Fruit fly (Drosophila melanogaster) whole organism, embryonic: ENCODE data around the gene Dmtn.

Experiments used
- ATbp ChIP-seq: fragments of 200-800 bp; sonication (Bioruptor generic); optimal IDR thresholded peaks from 2 replicates; lab custom pipeline; 2017; ENCODE audit warnings: missing biosample characterization, mild to moderate bottlenecking, missing genetic modification characterization, missing genetic modification reagents
- B-H1 ChIP-seq: fragments of 200-800 bp; sonication (Bioruptor generic); IDR thresholded peaks from 3 replicates; pipeline ENCODE4 v1.3.6; 2022; ENCODE audit warnings: missing biosample characterization, missing genetic modification characterization
- CG1024 ChIP-seq: fragments of 200-800 bp; sonication (Bioruptor generic); IDR thresholded peaks from 2 replicates; pipeline ENCODE4 v1.3.6; 2022; ENCODE audit warnings: missing biosample characterization, missing genetic modification characterization
- CG11093 ChIP-seq: fragments of 200-800 bp; sonication (Bioruptor generic); IDR thresholded peaks from 3 replicates; pipeline ENCODE4 v1.3.6; 2022; ENCODE audit warnings: missing biosample characterization, missing genetic modification characterization
- CG12155 ChIP-seq: fragments of 200-800 bp; sonication (Bioruptor generic); optimal IDR thresholded peaks from 3 replicates; lab custom pipeline; 2016; ENCODE audit warnings: missing biosample characterization, missing genetic modification characterization
- CG13424 ChIP-seq: fragments of 200-800 bp; sonication (Bioruptor generic); optimal IDR thresholded peaks from 2 replicates; lab custom pipeline; 2019; ENCODE audit warnings: missing biosample characterization, mild to moderate bottlenecking, missing genetic modification characterization, moderate library complexity
- CG13624 ChIP-seq: fragments of 200-800 bp; sonication (Bioruptor generic); optimal IDR thresholded peaks from 2 replicates; lab custom pipeline; 2016; ENCODE audit warnings: missing biosample characterization, missing genetic modification characterization
- CG1529 ChIP-seq: fragments of 200-800 bp; sonication (Bioruptor generic); optimal IDR thresholded peaks from 3 replicates; lab custom pipeline; 2018; ENCODE audit warnings: missing biosample characterization, missing genetic modification characterization
- CG17612 ChIP-seq: fragments of 200-800 bp; sonication (Bioruptor generic); IDR thresholded peaks from 2 replicates; pipeline ENCODE4 v1.3.6; 2022; ENCODE audit warnings: missing biosample characterization, missing genetic modification characterization
- CG17829 ChIP-seq: fragments of 200-800 bp; optimal IDR thresholded peaks from 2 replicates; lab custom pipeline; 2019; ENCODE audit warnings: missing biosample characterization, mild to moderate bottlenecking, missing genetic modification characterization, moderate library complexity
- CG1792 ChIP-seq: fragments of 200-800 bp; sonication (Bioruptor generic); optimal IDR thresholded peaks from 2 replicates; lab custom pipeline; 2016; ENCODE audit warnings: missing biosample characterization, missing genetic modification characterization
- CG18764 ChIP-seq: fragments of 200-800 bp; sonication (Bioruptor generic); optimal IDR thresholded peaks from 3 replicates; lab custom pipeline; 2016; ENCODE audit warnings: missing biosample characterization, missing genetic modification characterization
- CG2712 ChIP-seq: fragments of 200-800 bp; optimal IDR thresholded peaks from 3 replicates; lab custom pipeline; 2019; ENCODE audit warnings: missing biosample characterization, mild to moderate bottlenecking, missing genetic modification characterization, moderate library complexity
- CG31365 ChIP-seq: fragments of 200-800 bp; sonication (Bioruptor generic); optimal IDR thresholded peaks from 2 replicates; lab custom pipeline; 2018; ENCODE audit warnings: missing biosample characterization, mild to moderate bottlenecking, missing genetic modification characterization
- CG31441 ChIP-seq: fragments of 200-800 bp; sonication (Bioruptor generic); IDR thresholded peaks from 2 replicates; pipeline ENCODE4 v1.3.6; 2022; ENCODE audit warnings: missing biosample characterization, missing genetic modification characterization
- CG3407 ChIP-seq: fragments of 200-800 bp; sonication (Bioruptor generic); optimal IDR thresholded peaks from 2 replicates; lab custom pipeline; 2018; ENCODE audit warnings: missing biosample characterization, mild to moderate bottlenecking, missing genetic modification characterization
- CG5180 ChIP-seq: fragments of 200-800 bp; sonication (Bioruptor generic); optimal IDR thresholded peaks from 3 replicates; lab custom pipeline; 2017; ENCODE audit warnings: missing biosample characterization, missing genetic modification characterization, mild to moderate bottlenecking, moderate library complexity, missing genetic modification reagents
- CG6272 ChIP-seq: fragments of 200-800 bp; sonication (Bioruptor generic); IDR thresholded peaks from 2 replicates; pipeline ENCODE4 v1.3.6; 2022; ENCODE audit warnings: missing biosample characterization, missing genetic modification characterization
- CG6683 ChIP-seq: fragments of 200-800 bp; sonication (Bioruptor generic); optimal IDR thresholded peaks from 2 replicates; lab custom pipeline; 2017; ENCODE audit warnings: missing biosample characterization, mild to moderate bottlenecking, missing genetic modification characterization, missing genetic modification reagents
- CG9215 ChIP-seq: fragments of 200-800 bp; sonication (Bioruptor generic); IDR thresholded peaks from 2 replicates; pipeline ENCODE4 v1.3.6; 2022; ENCODE audit warnings: missing biosample characterization, missing genetic modification characterization
- CG9876 ChIP-seq: fragments of 200-800 bp; sonication (Bioruptor generic); optimal IDR thresholded peaks from 2 replicates; lab custom pipeline; 2016; ENCODE audit warnings: missing biosample characterization, missing genetic modification characterization
- Camta ChIP-seq: fragments of 200-800 bp; sonication (Bioruptor generic); optimal IDR thresholded peaks from 2 replicates; lab custom pipeline; 2016; ENCODE audit warnings: missing biosample characterization, missing genetic modification characterization
- Chrac-16 ChIP-seq: fragments of 200-800 bp; sonication (Bioruptor generic); optimal IDR thresholded peaks from 3 replicates; lab custom pipeline; 2016; ENCODE audit warnings: missing biosample characterization, missing genetic modification characterization
- Dad ChIP-seq: fragments of 200-800 bp; sonication (Bioruptor generic); optimal IDR thresholded peaks from 3 replicates; lab custom pipeline; 2016; ENCODE audit warnings: missing biosample characterization, missing genetic modification characterization
- Dll ChIP-seq: fragments of 200-800 bp; sonication (Bioruptor generic); IDR thresholded peaks from 4 replicates; pipeline ENCODE4 v1.3.6; 2022; ENCODE audit warnings: missing biosample characterization, missing genetic modification characterization; ENCODE audit not compliant: partially characterized antibody
- Drgx ChIP-seq: fragments of 200-800 bp; sonication (Bioruptor generic); IDR thresholded peaks from 2 replicates; pipeline ENCODE4 v1.3.6; 2022; ENCODE audit warnings: missing biosample characterization, missing genetic modification characterization
- ERR ChIP-seq: fragments of 200-800 bp; sonication (Bioruptor generic); optimal IDR thresholded peaks from 2 replicates; lab custom pipeline; 2016; ENCODE audit warnings: missing biosample characterization, missing genetic modification characterization
- HHEX ChIP-seq: fragments of 200-800 bp; sonication (Bioruptor generic); optimal IDR thresholded peaks from 3 replicates; lab custom pipeline; 2017; ENCODE audit warnings: missing biosample characterization, mild to moderate bottlenecking, missing genetic modification characterization, missing genetic modification reagents
- HLH3B ChIP-seq: fragments of 200-800 bp; sonication (Bioruptor generic); IDR thresholded peaks from 2 replicates; pipeline ENCODE4 v1.3.6; 2022; ENCODE audit warnings: missing biosample characterization, missing genetic modification characterization
- HmgZ ChIP-seq: fragments of 200-800 bp; sonication (Bioruptor generic); optimal IDR thresholded peaks from 2 replicates; lab custom pipeline; 2018; ENCODE audit warnings: missing biosample characterization, mild to moderate bottlenecking, missing genetic modification characterization
- Hmr ChIP-seq: fragments of 200-800 bp; sonication (Bioruptor generic); optimal IDR thresholded peaks from 3 replicates; lab custom pipeline; 2017; ENCODE audit warnings: mild to moderate bottlenecking, missing biosample characterization, missing genetic modification reagents, missing genetic modification characterization
- Hr3 ChIP-seq: fragments of 200-800 bp; sonication (Bioruptor generic); optimal IDR thresholded peaks from 3 replicates; lab custom pipeline; 2016; ENCODE audit warnings: missing biosample characterization, missing genetic modification characterization
- NFAT ChIP-seq: fragments of 200-800 bp; sonication (Bioruptor generic); IDR thresholded peaks from 2 replicates; pipeline ENCODE4 v1.3.6; 2022; ENCODE audit warnings: missing biosample characterization, missing genetic modification characterization
- Nf-YB ChIP-seq: fragments of 200-800 bp; sonication (Bioruptor generic); optimal IDR thresholded peaks from 3 replicates; lab custom pipeline; 2019; ENCODE audit warnings: missing biosample characterization, mild to moderate bottlenecking, missing genetic modification characterization, moderate library complexity
- NfI ChIP-seq: fragments of 200-800 bp; sonication (Bioruptor generic); optimal IDR thresholded peaks from 3 replicates; lab custom pipeline; 2018; ENCODE audit warnings: missing biosample characterization, mild to moderate bottlenecking, missing genetic modification characterization, moderate library complexity
- Scr ChIP-seq: fragments of 200-800 bp; sonication (Bioruptor generic); IDR thresholded peaks from 2 replicates; pipeline ENCODE4 v1.3.6; 2022; ENCODE audit warnings: missing biosample characterization, missing genetic modification characterization; ENCODE audit not compliant: partially characterized antibody
- Side ChIP-seq: fragments of 200-800 bp; sonication (Bioruptor generic); optimal IDR thresholded peaks from 2 replicates; lab custom pipeline; 2016; ENCODE audit warnings: missing biosample characterization, missing genetic modification characterization
- Sox100B ChIP-seq: fragments of 200-800 bp; sonication (Bioruptor generic); optimal IDR thresholded peaks from 3 replicates; lab custom pipeline; 2018; ENCODE audit warnings: missing biosample characterization, mild to moderate bottlenecking, missing genetic modification characterization
- Tbp ChIP-seq: fragments of >200 bp; optimal IDR thresholded peaks from 2 replicates; lab custom pipeline; 2018; ENCODE audit warnings: missing biosample characterization, missing genetic modification characterization
- ac ChIP-seq: fragments of 200-800 bp; sonication (Bioruptor generic); optimal IDR thresholded peaks from 3 replicates; lab custom pipeline; 2017; ENCODE audit warnings: missing biosample characterization, mild to moderate bottlenecking, missing genetic modification characterization
- bowl ChIP-seq: fragments of 200-800 bp; sonication (Bioruptor generic); IDR thresholded peaks from 2 replicates; pipeline ENCODE4 v1.3.6; 2022; ENCODE audit warnings: missing biosample characterization, missing genetic modification characterization
- crol ChIP-seq: fragments of 200-800 bp; sonication (Bioruptor generic); IDR thresholded peaks from 2 replicates; pipeline ENCODE4 v1.3.6; 2022; ENCODE audit warnings: missing biosample characterization, missing genetic modification characterization
- dmrt11E ChIP-seq: fragments of 200-800 bp; sonication (Bioruptor generic); optimal IDR thresholded peaks from 3 replicates; lab custom pipeline; 2018; ENCODE audit warnings: missing biosample characterization, mild to moderate bottlenecking, missing genetic modification characterization, moderate library complexity
- exex ChIP-seq: fragments of 200-800 bp; sonication (Bioruptor generic); optimal IDR thresholded peaks from 4 replicates; lab custom pipeline; 2018; ENCODE audit warnings: missing biosample characterization, mild to moderate bottlenecking, missing genetic modification characterization, moderate library complexity
- gt ChIP-seq: fragments of 200-800 bp; sonication (Bioruptor generic); IDR thresholded peaks from 2 replicates; pipeline ENCODE4 v1.3.6; 2022; ENCODE audit warnings: missing biosample characterization, missing genetic modification characterization
- hth ChIP-seq: fragments of >200 bp; optimal IDR thresholded peaks from 2 replicates; lab custom pipeline; 2017; ENCODE audit warnings: inconsistent platforms
- luna ChIP-seq: fragments of 200-800 bp; sonication (Bioruptor generic); optimal IDR thresholded peaks from 2 replicates; lab custom pipeline; 2016; ENCODE audit warnings: missing biosample characterization, missing genetic modification characterization
- slbo ChIP-seq: fragments of 200-800 bp; sonication (Bioruptor generic); IDR thresholded peaks from 2 replicates; pipeline ENCODE4 v1.3.6; 2022; ENCODE audit warnings: missing biosample characterization, missing genetic modification characterization
- vfl ChIP-seq: fragments of 200-800 bp; sonication (Bioruptor generic); optimal IDR thresholded peaks from 2 replicates; lab custom pipeline; 2016; ENCODE audit warnings: missing biosample characterization, missing genetic modification characterization
- z ChIP-seq: fragments of 200-800 bp; sonication (Bioruptor generic); IDR thresholded peaks from 3 replicates; pipeline ENCODE4 v1.3.6; 2022; ENCODE audit warnings: missing biosample characterization, missing genetic modification characterization
- zfh1 ChIP-seq: fragments of 200-800 bp; sonication (Bioruptor generic); IDR thresholded peaks from 3 replicates; pipeline ENCODE4 v1.3.6; 2022; ENCODE audit warnings: missing biosample characterization, missing genetic modification characterization

The Dmtn gene

dm6 chr3R:6423984-6424602 lies 18.4 kb upstream of the Dmtn start:
- TF ChIP-seq CG31365 (peak; percentile 79), ERR (GFP tag; lab: Kevin White, UChicago) (peak; percentile 91), luna (GFP tag; lab: Kevin White, UChicago) (peak; percentile 83), CG12155 (GFP tag; lab: Kevin White, UChicago) (peak; percentile 92), B-H1 (GFP tag; lab: Robert Waterston, UW) (peak; percentile 79), exex (tag; lab: Kevin White, UChicago) (peak; percentile 54), NFAT (GFP tag; lab: Robert Waterston, UW) (peak; percentile 73; the same call in 1 of the 2 replicates), vfl (peak; percentile 90), HLH3B (GFP tag; lab: Robert Waterston, UW) (peak; percentile 91), Side (GFP tag; lab: Kevin White, UChicago) (peak; percentile 95), Nf-YB (peak; percentile 90), crol (GFP tag; lab: Robert Waterston, UW) (0 out of 2 replicates have a peak, but pooled peaks have one; percentile 7), Sox100B (GFP tag; lab: Kevin White, UChicago) (peak; percentile 79), CG6272 (GFP tag; lab: Robert Waterston, UW) (peak; percentile 81), Hr3 (GFP tag; lab: Kevin White, UChicago) (peak; percentile 84), Tbp (GFP tag; lab: Kevin White, UChicago) (no peak), Scr (GFP tag; lab: Robert Waterston, UW) (no peak), CG1024 (GFP tag; lab: Robert Waterston, UW) (peak; percentile 72), slbo (GFP tag; lab: Robert Waterston, UW) (peak; percentile 92), ATbp (GFP tag; lab: Kevin White, UChicago) (peak; percentile 88), Drgx (peak; percentile 94), zfh1 (GFP tag; lab: Robert Waterston, UW) (peak; percentile 93), NfI (peak; percentile 93), CG13624 (GFP tag; lab: Kevin White, UChicago) (peak; percentile 94), CG5180 (GFP tag; lab: Kevin White, UChicago) (peak; percentile 70), CG1529 (GFP tag; lab: Kevin White, UChicago) (peak; percentile 85), HHEX (GFP tag; lab: Kevin White, UChicago) (peak; percentile 90), Chrac-16 (GFP tag; lab: Kevin White, UChicago) (peak; percentile 93), Dll (peak; percentile 52; the same call in 1 of the 4 replicates), Hmr (GFP tag; lab: Kevin White, UChicago) (peak; percentile 93), CG6683 (GFP tag; lab: Kevin White, UChicago) (peak; percentile 77), CG9876 (peak; percentile 82), CG11093 (GFP tag; lab: Robert Waterston, UW) (peak; percentile 82), CG17829 (tag; lab: Kevin White, UChicago) (peak; percentile 93), CG1792 (GFP tag; lab: Kevin White, UChicago) (peak; percentile 86), Dad (GFP tag; lab: Kevin White, UChicago) (peak; percentile 85), Camta (GFP tag; lab: Kevin White, UChicago) (peak; percentile 88), bowl (GFP tag; lab: Robert Waterston, UW) (no peak; the same call in 1 of the 2 replicates), CG13424 (peak; percentile 92), hth (lab: Kevin White, UChicago) (no peak), CG17612 (peak; percentile 72; the same call in 1 of the 2 replicates), CG3407 (peak; percentile 74), CG2712 (peak; percentile 93), dmrt11E (tag; lab: Kevin White, UChicago) (peak; percentile 91), CG18764 (GFP tag; lab: Kevin White, UChicago) (peak; percentile 84), CG31441 (peak; percentile 85), z (GFP tag; lab: Robert Waterston, UW) (peak; percentile 68; the same call in 2 of the 3 replicates), ac (GFP tag; lab: Kevin White, UChicago) (peak; percentile 80), CG9215 (GFP tag; lab: Robert Waterston, UW) (peak; percentile 83), HmgZ (tag; lab: Kevin White, UChicago) (peak; percentile 95), gt (peak; percentile 76)
